Worm (Caenorhabditis elegans): ENCODE results near the gene C30G12.4.

DNA sequence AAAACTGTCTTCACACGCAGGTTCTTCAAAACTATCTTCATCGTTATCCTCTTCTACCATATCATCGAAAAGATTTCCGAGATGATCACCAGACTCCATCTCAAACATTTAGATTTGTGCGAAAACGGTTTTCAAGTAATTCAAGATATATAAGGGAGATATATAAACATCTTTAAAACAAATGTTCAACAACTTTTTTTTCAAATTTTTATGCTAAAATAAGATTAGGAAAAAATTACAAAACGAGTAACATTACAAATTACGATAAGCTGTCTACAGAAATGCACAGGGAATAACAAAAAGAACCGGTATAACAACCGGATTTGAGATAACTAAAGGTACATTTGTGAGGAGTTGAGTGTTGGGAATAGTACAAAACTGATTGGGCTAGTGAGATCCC is 34.0 kb downstream of the C30G12.4 start, which contains the start of gene C30G12.6:
- no peak for TF ChIP-seq him-1 (tag; optimal IDR thresholded peaks at IDR 0.05)
- no peak for TF ChIP-seq dao-5 (tag; optimal IDR thresholded peaks at IDR 0.05)
- no peak for TF ChIP-seq W03F9.2 (tag; optimal IDR thresholded peaks at IDR 0.05)

Measured in whole organism, L4/young adult.